Worm (Caenorhabditis elegans): Measurements from ENCODE around the gene F11G11.13.

DNA sequence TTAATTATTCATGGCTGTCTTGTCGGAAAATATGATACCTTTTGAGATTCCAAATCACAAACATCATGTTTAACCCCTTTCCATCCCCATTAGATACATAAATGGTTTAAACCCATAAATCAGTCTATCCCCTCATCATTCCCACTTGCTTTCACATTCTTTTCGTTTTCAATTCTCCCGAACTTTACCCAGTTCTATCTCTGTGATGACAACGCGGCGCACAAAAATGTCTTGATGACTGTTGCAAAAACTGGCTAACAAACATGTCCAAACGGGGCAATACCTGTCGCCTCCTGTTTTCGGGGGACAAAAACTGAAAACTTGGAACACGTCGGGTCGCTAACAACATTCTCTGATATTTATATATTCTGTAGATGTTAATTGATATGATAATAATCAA lies 9.9 kb downstream of the F11G11.13 start:
- TF ChIP-seq dpl-1 (GFP tag; optimal IDR thresholded peaks at IDR 0.05) (no peak), cebp-1 (GFP tag; IDR thresholded peaks at IDR 0.05) (no peak), cebp-1 (tag; optimal IDR thresholded peaks at IDR 0.05) (no peak), madf-3 (GFP tag; IDR thresholded peaks at IDR 0.05) (no peak), pha-4 (tag; optimal IDR thresholded peaks at IDR 0.05) (no peak), snpc-4 (GFP tag; optimal IDR thresholded peaks at IDR 0.05) (no peak), snpc-4 (tag; optimal IDR thresholded peaks at IDR 0.05) (no peak), aptf-2 (GFP tag; conservative IDR thresholded peaks at IDR 0.05) (no peak), B0035.1 (tag; optimal IDR thresholded peaks at IDR 0.05) (no peak), nhr-27 (tag; optimal IDR thresholded peaks at IDR 0.05) (no peak), lin-35 (GFP tag; optimal IDR thresholded peaks at IDR 0.05) (no peak)

All from whole organism, young adult.